Worm (Caenorhabditis elegans) whole organism, mixed stage, embryonic: ENCODE measurements around the gene ceh-54.

Experiments used
- M03D4.4 ChIP-seq: sonication (generic microtip); optimal IDR thresholded peaks from 2 replicates; lab custom pipeline; 2017; ENCODE audit warnings: mild to moderate bottlenecking, missing genetic modification characterization, missing compliant biosample characterization
- bed-3 ChIP-seq: fragments of 200-800 bp; sonication (Bioruptor generic); optimal IDR thresholded peaks from 3 replicates; lab custom pipeline; 2018; ENCODE audit warnings: mild to moderate bottlenecking, missing genetic modification characterization, moderate library complexity, missing compliant biosample characterization
- ceh-43 ChIP-seq: fragments of 200-800 bp; sonication (Bioruptor generic); optimal IDR thresholded peaks from 2 replicates; lab custom pipeline; 2018; ENCODE audit warnings: mild to moderate bottlenecking, missing genetic modification characterization, moderate library complexity, missing compliant biosample characterization
- ceh-83 ChIP-seq: fragments of 200-800 bp; sonication (Bioruptor generic); optimal IDR thresholded peaks from 2 replicates; lab custom pipeline; 2018; ENCODE audit warnings: mild to moderate bottlenecking, missing genetic modification characterization, missing compliant biosample characterization
- ces-1 ChIP-seq: fragments of 150-350 bp; optimal IDR thresholded peaks from 2 replicates; lab custom pipeline; 2014; ENCODE audit warnings: missing biosample characterization, missing genetic modification reagents, missing genetic modification characterization
- cnd-1 ChIP-seq: fragments of 200-800 bp; sonication (Bioruptor generic); optimal IDR thresholded peaks from 2 replicates; lab custom pipeline; 2018; ENCODE audit warnings: mild to moderate bottlenecking, missing genetic modification characterization, missing compliant biosample characterization
- drap-1 ChIP-seq: fragments of 200-800 bp; sonication (Bioruptor generic); optimal IDR thresholded peaks from 3 replicates; lab custom pipeline; 2018; ENCODE audit warnings: mild to moderate bottlenecking, missing genetic modification characterization, missing compliant biosample characterization
- elt-1 ChIP-seq: sonication (generic microtip); optimal IDR thresholded peaks from 2 replicates; lab custom pipeline; 2017; ENCODE audit warnings: missing genetic modification characterization, mild to moderate bottlenecking, missing compliant biosample characterization, antibody characterized with exemption, moderate library complexity, borderline replicate concordance; ENCODE audit not compliant: insufficient read depth
- elt-3 ChIP-seq: fragments of 150-350 bp; optimal IDR thresholded peaks from 2 replicates; lab custom pipeline; 2014; ENCODE audit warnings: missing biosample characterization, missing genetic modification characterization
- flh-1 ChIP-seq: fragments of 200-800 bp; sonication (Bioruptor generic); optimal IDR thresholded peaks from 2 replicates; lab custom pipeline; 2018; ENCODE audit warnings: mild to moderate bottlenecking, missing genetic modification characterization, moderate library complexity, missing compliant biosample characterization
- ham-2 ChIP-seq: fragments of 200-800 bp; sonication (Bioruptor generic); optimal IDR thresholded peaks from 2 replicates; lab custom pipeline; 2018; ENCODE audit warnings: mild to moderate bottlenecking, missing genetic modification characterization, missing compliant biosample characterization
- hlh-1 ChIP-seq: fragments of 150-350 bp; optimal IDR thresholded peaks from 2 replicates; lab custom pipeline; 2014; ENCODE audit warnings: missing biosample characterization, missing genetic modification reagents, missing genetic modification characterization
- lin-13 ChIP-seq: fragments of 150-350 bp; optimal IDR thresholded peaks from 2 replicates; lab custom pipeline; 2014; ENCODE audit warnings: missing biosample characterization, missing genetic modification characterization
- lin-32 ChIP-seq: fragments of 200-800 bp; sonication (Bioruptor generic); optimal IDR thresholded peaks from 2 replicates; lab custom pipeline; 2018; ENCODE audit warnings: mild to moderate bottlenecking, missing genetic modification characterization, missing compliant biosample characterization
- mab-5 ChIP-seq: fragments of 150-350 bp; optimal IDR thresholded peaks from 2 replicates; lab custom pipeline; 2014; ENCODE audit warnings: missing biosample characterization, missing genetic modification characterization
- mep-1 ChIP-seq: fragments of 150-350 bp; optimal IDR thresholded peaks from 2 replicates; lab custom pipeline; 2017; ENCODE audit warnings: missing biosample characterization, missing genetic modification reagents, missing genetic modification characterization, inconsistent platforms
- mls-2 ChIP-seq: sonication (generic microtip); optimal IDR thresholded peaks from 2 replicates; lab custom pipeline; 2016; ENCODE audit warnings: mild to moderate bottlenecking, missing genetic modification characterization, moderate library complexity, missing compliant biosample characterization
- nhr-12 ChIP-seq: fragments of 150-350 bp; optimal IDR thresholded peaks from 2 replicates; lab custom pipeline; 2014; ENCODE audit warnings: missing biosample characterization, missing genetic modification characterization
- nhr-2 ChIP-seq: fragments of 150-350 bp; optimal IDR thresholded peaks from 2 replicates; lab custom pipeline; 2014; ENCODE audit warnings: missing biosample characterization, missing genetic modification characterization
- nhr-237 ChIP-seq: fragments of 150-350 bp; optimal IDR thresholded peaks from 2 replicates; lab custom pipeline; 2014; ENCODE audit warnings: missing biosample characterization, missing genetic modification characterization
- nhr-28 ChIP-seq: fragments of 150-350 bp; optimal IDR thresholded peaks from 2 replicates; lab custom pipeline; 2014; ENCODE audit warnings: missing biosample characterization, missing genetic modification characterization
- nhr-76 ChIP-seq: sonication (generic microtip); optimal IDR thresholded peaks from 2 replicates; lab custom pipeline; 2017; ENCODE audit warnings: missing biosample characterization, missing genetic modification characterization
- pha-4 ChIP-seq: fragments of 150-350 bp; optimal IDR thresholded peaks from 2 replicates; lab custom pipeline; 2018; ENCODE audit warnings: missing biosample characterization, missing genetic modification reagents, missing genetic modification characterization
- sem-2 ChIP-seq: fragments of 200-800 bp; sonication (Bioruptor generic); optimal IDR thresholded peaks from 2 replicates; lab custom pipeline; 2018; ENCODE audit warnings: mild to moderate bottlenecking, missing genetic modification characterization, missing compliant biosample characterization
- snpc-4 ChIP-seq: fragments of 150-350 bp; optimal IDR thresholded peaks from 2 replicates; lab custom pipeline; 2014; ENCODE audit warnings: missing biosample characterization, missing genetic modification characterization
- sptf-1 ChIP-seq: sonication (generic microtip); optimal IDR thresholded peaks from 2 replicates; lab custom pipeline; 2017; ENCODE audit warnings: mild to moderate bottlenecking, missing genetic modification characterization, moderate library complexity, missing compliant biosample characterization
- tbx-8 ChIP-seq: fragments of 200-800 bp; sonication (Bioruptor generic); optimal IDR thresholded peaks from 2 replicates; lab custom pipeline; 2018; ENCODE audit warnings: mild to moderate bottlenecking, missing genetic modification characterization, moderate library complexity, missing compliant biosample characterization
- unc-120 ChIP-seq: sonication (generic microtip); optimal IDR thresholded peaks from 2 replicates; lab custom pipeline; 2017; ENCODE audit warnings: missing genetic modification characterization, missing compliant biosample characterization; ENCODE audit not compliant: poor library complexity, severe bottlenecking
- unc-39 ChIP-seq: fragments of 150-350 bp; optimal IDR thresholded peaks from 2 replicates; lab custom pipeline; 2014; ENCODE audit warnings: missing biosample characterization, missing genetic modification characterization
- unc-62 ChIP-seq: fragments of 150-350 bp; optimal IDR thresholded peaks from 2 replicates; lab custom pipeline; 2014; ENCODE audit warnings: missing biosample characterization, missing genetic modification reagents, missing genetic modification characterization
- zip-8 ChIP-seq: fragments of 150-350 bp; optimal IDR thresholded peaks from 2 replicates; lab custom pipeline; 2014; ENCODE audit warnings: missing biosample characterization, missing genetic modification characterization
- ztf-11 ChIP-seq: fragments of 150-350 bp; optimal IDR thresholded peaks from 2 replicates; lab custom pipeline; 2014; ENCODE audit warnings: missing biosample characterization, missing genetic modification characterization

ceh-54 gene

DNA sequence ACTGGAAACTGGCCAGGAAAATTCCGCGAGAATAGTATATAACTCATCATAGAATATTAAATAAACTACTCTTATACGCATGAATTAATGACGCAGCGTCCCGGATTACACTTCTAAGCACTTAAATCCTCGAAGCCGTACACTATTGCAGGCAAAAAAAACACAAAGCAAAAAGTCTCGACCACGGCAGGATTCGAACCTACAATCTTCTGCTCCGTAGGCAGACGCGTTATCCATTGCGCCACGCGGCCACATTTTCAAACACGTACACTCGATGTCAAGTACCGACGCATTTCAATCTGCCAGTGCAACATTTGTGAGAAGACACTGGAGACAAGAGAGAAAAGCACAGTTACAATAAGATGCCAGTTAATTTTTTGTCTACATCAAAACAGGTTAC, 25.9 kb upstream of the ceh-54 start:
- TF ChIP-seq snpc-4 (tag; lab: Kevin White, UChicago) (no peak), nhr-28 (tag; lab: Kevin White, UChicago) (no peak), ham-2 (GFP tag; lab: Kevin White, UChicago) (no peak), hlh-1 (tag; lab: Kevin White, UChicago) (peak; percentile 5), mep-1 (tag; lab: Kevin White, UChicago) (peak; percentile 18), mab-5 (tag; lab: Kevin White, UChicago) (no peak), sem-2 (no peak), elt-1 (tag; lab: Kevin White, UChicago) (no peak), nhr-237 (tag; lab: Kevin White, UChicago) (no peak), ceh-43 (peak; percentile 20), ceh-83 (GFP tag; lab: Kevin White, UChicago) (peak; percentile 72), flh-1 (GFP tag; lab: Kevin White, UChicago) (no peak), pha-4 (tag; lab: Kevin White, UChicago) (no peak), tbx-8 (GFP tag; lab: Kevin White, UChicago) (no peak), unc-62 (GFP tag; lab: Kevin White, UChicago) (no peak), M03D4.4 (tag; lab: Kevin White, UChicago) (peak; percentile 55), nhr-2 (tag; lab: Kevin White, UChicago) (no peak), unc-120 (tag; lab: Kevin White, UChicago) (peak; percentile 33), lin-32 (GFP tag; lab: Kevin White, UChicago) (peak; percentile 29), drap-1 (GFP tag; lab: Kevin White, UChicago) (peak; percentile 68), elt-3 (tag; lab: Kevin White, UChicago) (no peak), lin-13 (peak; percentile 21), zip-8 (tag; lab: Kevin White, UChicago) (no peak), sptf-1 (tag; lab: Kevin White, UChicago) (peak; percentile 82), mls-2 (tag; lab: Kevin White, UChicago) (peak; percentile 57), nhr-12 (tag; lab: Kevin White, UChicago) (no peak), bed-3 (GFP tag; lab: Kevin White, UChicago) (peak; percentile 56), ces-1 (GFP tag; lab: Kevin White, UChicago) (peak; percentile 7), cnd-1 (tag; lab: Kevin White, UChicago) (peak; percentile 40), ztf-11 (tag; lab: Kevin White, UChicago) (no peak), nhr-76 (tag; lab: Kevin White, UChicago) (no peak)

DNA sequence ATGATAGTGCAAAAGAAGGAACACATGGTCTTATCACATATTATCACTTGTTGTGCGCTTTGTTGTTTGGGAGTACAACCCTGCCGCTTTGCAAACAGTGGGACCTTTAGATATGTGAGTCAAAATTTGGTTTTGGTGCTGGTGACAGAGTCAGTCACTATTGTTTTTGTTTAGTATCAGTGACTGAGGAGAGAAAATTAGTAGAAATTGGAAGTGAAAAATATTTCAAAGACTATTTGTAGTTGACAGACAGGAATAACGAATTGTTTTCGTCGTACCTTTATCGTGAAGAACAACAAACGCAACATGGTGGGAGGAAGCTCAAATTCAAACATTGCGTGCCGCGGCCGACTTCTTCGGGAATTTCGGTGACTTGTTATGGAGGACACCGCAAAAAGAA, 22.5 kb upstream of the ceh-54 start, which contains the start of gene lrch-1:
TSS of gene lrch-1 (minus strand) at position 101 of the 400 bp plus-strand sequence.
- no peak for TF ChIP-seq nhr-2 (tag; lab: Kevin White, UChicago)
- no peak for TF ChIP-seq ztf-11 (tag; lab: Kevin White, UChicago)
- no peak for TF ChIP-seq ces-1 (GFP tag; lab: Kevin White, UChicago)
- TF ChIP-seq elt-3 (tag; lab: Kevin White, UChicago) = no peak
- no peak for TF ChIP-seq unc-39
- TF ChIP-seq elt-1 (tag; lab: Kevin White, UChicago) = no peak
- no peak for TF ChIP-seq snpc-4 (tag; lab: Kevin White, UChicago)
- no peak for TF ChIP-seq nhr-237 (tag; lab: Kevin White, UChicago)
- no peak for TF ChIP-seq ceh-83 (GFP tag; lab: Kevin White, UChicago)
- TF ChIP-seq hlh-1 (tag; lab: Kevin White, UChicago) = no peak
- TF ChIP-seq bed-3 (GFP tag; lab: Kevin White, UChicago) = no peak
- TF ChIP-seq M03D4.4 (tag; lab: Kevin White, UChicago) = no peak
- TF ChIP-seq unc-62 (GFP tag; lab: Kevin White, UChicago) = no peak

DNA sequence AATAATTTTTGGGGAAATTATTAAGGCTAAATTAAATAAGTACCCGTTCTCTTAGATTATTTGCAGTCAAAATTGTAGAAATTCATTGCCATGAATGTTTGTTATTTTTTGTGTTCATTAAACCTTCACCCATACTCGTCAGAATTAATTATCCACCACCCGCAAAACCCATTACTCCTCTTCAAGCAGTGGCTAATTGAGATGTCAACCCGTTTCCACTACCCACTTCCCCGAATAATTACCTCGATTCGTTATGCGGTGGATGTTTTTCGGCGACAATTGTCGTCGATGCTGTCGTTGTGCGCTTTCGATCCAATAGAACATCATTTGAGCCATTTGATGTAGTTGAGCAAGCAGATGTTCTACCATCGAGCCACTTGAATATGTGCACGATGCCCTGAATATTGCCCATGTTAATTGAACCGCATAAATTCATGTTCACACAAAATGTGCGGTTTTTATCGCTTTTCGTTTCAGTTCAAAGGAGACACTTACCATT, 17.3 kb upstream of the ceh-54 start:
- TF ChIP-seq sptf-1 (tag; lab: Kevin White, UChicago) = no peak
- no peak for TF ChIP-seq unc-39
- TF ChIP-seq unc-62 (GFP tag; lab: Kevin White, UChicago) = no peak
- no peak for TF ChIP-seq nhr-237 (tag; lab: Kevin White, UChicago)
- no peak for TF ChIP-seq snpc-4 (tag; lab: Kevin White, UChicago)
- TF ChIP-seq ceh-43 = peak; percentile 55
- no peak for TF ChIP-seq cnd-1 (tag; lab: Kevin White, UChicago)
- peak; percentile 88 for TF ChIP-seq ces-1 (GFP tag; lab: Kevin White, UChicago)
